Fruit fly (Drosophila melanogaster) whole organism, pupa: ENCODE results near the gene msn.
A peak's percentile ranks its signal among the peaks of the same experiment; 100 is the strongest.

Source experiments
- CG13204 ChIP-seq: fragments of 200-800 bp; sonication (Bioruptor generic); optimal IDR thresholded peaks from 2 replicates; lab custom pipeline; 2018; ENCODE audit warnings: missing biosample characterization, mild to moderate bottlenecking, missing genetic modification characterization, moderate library complexity
- EcR ChIP-seq: fragments of 200-800 bp; sonication (Bioruptor generic); optimal IDR thresholded peaks from 3 replicates; lab custom pipeline; 2019; ENCODE audit warnings: missing biosample characterization, missing genetic modification characterization, mild to moderate bottlenecking, moderate library complexity, missing genetic modification reagents
- Ets98B ChIP-seq: fragments of 200-800 bp; sonication (Bioruptor generic); IDR thresholded peaks from 2 replicates; pipeline ENCODE4 v1.3.6; 2022; ENCODE audit warnings: missing biosample characterization, missing genetic modification characterization
- Pif1A ChIP-seq: fragments of 200-800 bp; sonication (Bioruptor generic); optimal IDR thresholded peaks from 3 replicates; lab custom pipeline; 2016; ENCODE audit warnings: missing biosample characterization, missing genetic modification characterization
- Pif1B ChIP-seq: fragments of 200-800 bp; sonication (Bioruptor generic); optimal IDR thresholded peaks from 3 replicates; lab custom pipeline; 2016; ENCODE audit warnings: missing biosample characterization, missing genetic modification characterization
- fd96Ca ChIP-seq: fragments of 200-800 bp; sonication (Bioruptor generic); IDR thresholded peaks from 3 replicates; pipeline ENCODE4 v1.3.6; 2022; ENCODE audit warnings: missing biosample characterization, missing genetic modification characterization

dm6 chr3L:2585794-2586741, at the start of gene msn:
- TF ChIP-seq CG13204 (GFP tag; lab: Kevin White, UChicago) (no peak), Pif1A (no peak), fd96Ca (GFP tag; lab: Robert Waterston, UW) (no peak), EcR (peak; percentile 51), Pif1B (no peak), Ets98B (GFP tag; lab: Robert Waterston, UW) (0 out of 2 replicates have a peak, but pooled peaks have one; percentile 14)
